Worm (Caenorhabditis elegans): ENCODE measurements around the gene irld-12.

- no peak for TF ChIP-seq ref-1 (GFP tag; conservative IDR thresholded peaks at IDR 0.05)
- no peak for TF ChIP-seq klf-2 (GFP tag; conservative IDR thresholded peaks at IDR 0.05)
- no peak for TF ChIP-seq cog-1 (tag; optimal IDR thresholded peaks at IDR 0.05)
- TF ChIP-seq ztf-29 (GFP tag; IDR thresholded peaks at IDR 0.05): no peak
- no peak for TF ChIP-seq ztf-23 (GFP tag; IDR thresholded peaks at IDR 0.05)
- TF ChIP-seq med-1 (GFP tag; optimal IDR thresholded peaks at IDR 0.05; ENCODE audit: insufficient read depth): no peak
- TF ChIP-seq T22C8.4 (GFP tag; IDR thresholded peaks at IDR 0.05): no peak
- TF ChIP-seq flt-1 (GFP tag; IDR thresholded peaks at IDR 0.05): no peak
- TF ChIP-seq tab-1 (GFP tag; IDR thresholded peaks at IDR 0.05): no peak
These were observed 47.9 kb upstream of the irld-12 start, which contains the start of gene str-40 for ce11 chrV:3069101-3069500.
